Fruit fly (Drosophila melanogaster) whole organism, embryonic: ENCODE data around the gene CG11980.

Experiments
- Adf1 ChIP-seq: fragments of 200-800 bp; sonication (Bioruptor generic); IDR thresholded peaks from 2 replicates; pipeline ENCODE4 v1.3.6; 2022; ENCODE audit warnings: missing biosample characterization, missing genetic modification characterization
- Awh ChIP-seq: fragments of 200-800 bp; sonication (Bioruptor generic); IDR thresholded peaks from 2 replicates; pipeline ENCODE4, ENCODE4 v1.3.6; 2022; ENCODE audit warnings: missing biosample characterization, missing genetic modification characterization
- B-H2 ChIP-seq: fragments of 200-800 bp; sonication (Bioruptor generic); optimal IDR thresholded peaks from 2 replicates; lab custom pipeline; 2018; ENCODE audit warnings: missing biosample characterization, mild to moderate bottlenecking, missing genetic modification characterization
- CG10209 ChIP-seq: fragments of 200-800 bp; sonication (Bioruptor generic); optimal IDR thresholded peaks from 3 replicates; lab custom pipeline; 2017; ENCODE audit warnings: missing biosample characterization, mild to moderate bottlenecking, missing genetic modification characterization, missing genetic modification reagents
- CG1024 ChIP-seq: fragments of 200-800 bp; sonication (Bioruptor generic); IDR thresholded peaks from 2 replicates; pipeline ENCODE4 v1.3.6; 2022; ENCODE audit warnings: missing biosample characterization, missing genetic modification characterization
- CG10366 ChIP-seq: fragments of 200-800 bp; sonication (Bioruptor generic); IDR thresholded peaks from 2 replicates; pipeline ENCODE4 v1.3.6; 2022; ENCODE audit warnings: missing biosample characterization, missing genetic modification characterization
- CG12219 ChIP-seq: fragments of 200-800 bp; sonication (Bioruptor generic); optimal IDR thresholded peaks from 3 replicates; lab custom pipeline; 2018; ENCODE audit warnings: missing biosample characterization, mild to moderate bottlenecking, missing genetic modification characterization
- CG15479 ChIP-seq: fragments of 200-800 bp; sonication (Bioruptor generic); optimal IDR thresholded peaks from 3 replicates; lab custom pipeline; 2019; ENCODE audit warnings: missing biosample characterization, mild to moderate bottlenecking, missing genetic modification characterization, moderate library complexity
- CG16779 ChIP-seq: fragments of 200-800 bp; sonication (Bioruptor generic); IDR thresholded peaks from 2 replicates; pipeline ENCODE4 v1.3.6; 2022; ENCODE audit warnings: missing biosample characterization, missing genetic modification characterization
- CG17328 ChIP-seq: fragments of 200-800 bp; sonication (Bioruptor generic); IDR thresholded peaks from 2 replicates; pipeline ENCODE4 v1.3.6; 2022; ENCODE audit warnings: missing biosample characterization, missing genetic modification characterization
- CG2712 ChIP-seq: fragments of 200-800 bp; optimal IDR thresholded peaks from 3 replicates; lab custom pipeline; 2019; ENCODE audit warnings: missing biosample characterization, mild to moderate bottlenecking, missing genetic modification characterization, moderate library complexity
- CG30431 ChIP-seq: fragments of 200-800 bp; sonication (Bioruptor generic); optimal IDR thresholded peaks from 2 replicates; lab custom pipeline; 2017; ENCODE audit warnings: missing biosample characterization, missing genetic modification characterization
- CG31441 ChIP-seq: fragments of 200-800 bp; sonication (Bioruptor generic); IDR thresholded peaks from 2 replicates; pipeline ENCODE4 v1.3.6; 2022; ENCODE audit warnings: missing biosample characterization, missing genetic modification characterization
- CG32532 ChIP-seq: fragments of 200-800 bp; sonication (Bioruptor generic); IDR thresholded peaks from 2 replicates; pipeline ENCODE4 v1.3.6; 2022; ENCODE audit warnings: missing biosample characterization, missing genetic modification characterization
- CG3407 ChIP-seq: fragments of 200-800 bp; sonication (Bioruptor generic); optimal IDR thresholded peaks from 2 replicates; lab custom pipeline; 2018; ENCODE audit warnings: missing biosample characterization, mild to moderate bottlenecking, missing genetic modification characterization
- CG42726 ChIP-seq: fragments of 200-800 bp; sonication (Bioruptor generic); IDR thresholded peaks from 2 replicates; pipeline ENCODE4 v1.3.6; 2022; ENCODE audit warnings: missing biosample characterization, missing genetic modification characterization; ENCODE audit not compliant: partially characterized antibody
- CG8281 ChIP-seq: fragments of 200-800 bp; sonication (Bioruptor generic); optimal IDR thresholded peaks from 2 replicates; lab custom pipeline; 2018; ENCODE audit warnings: missing biosample characterization, mild to moderate bottlenecking, missing genetic modification characterization, moderate library complexity
- CG8924 ChIP-seq: fragments of 200-800 bp; optimal IDR thresholded peaks from 3 replicates; lab custom pipeline; 2019; ENCODE audit warnings: missing biosample characterization, mild to moderate bottlenecking, missing genetic modification characterization, moderate library complexity
- CTCF ChIP-seq: fragments of 200-800 bp; sonication (Bioruptor generic); optimal IDR thresholded peaks from 2 replicates; lab custom pipeline; 2017; ENCODE audit warnings: missing biosample characterization, mild to moderate bottlenecking, missing genetic modification characterization, moderate library complexity
- CoRest ChIP-seq: fragments of 200-800 bp; sonication (Bioruptor generic); optimal IDR thresholded peaks from 3 replicates; lab custom pipeline; 2018; ENCODE audit warnings: missing biosample characterization, mild to moderate bottlenecking, missing genetic modification characterization, moderate library complexity
- Elba2 ChIP-seq: fragments of 200-800 bp; sonication (Bioruptor generic); optimal IDR thresholded peaks from 3 replicates; lab custom pipeline; 2016; ENCODE audit warnings: missing biosample characterization, missing genetic modification characterization
- Hr3 ChIP-seq: fragments of 200-800 bp; sonication (Bioruptor generic); optimal IDR thresholded peaks from 3 replicates; lab custom pipeline; 2016; ENCODE audit warnings: missing biosample characterization, missing genetic modification characterization
- Hsf ChIP-seq: fragments of 200-800 bp; sonication (Bioruptor generic); optimal IDR thresholded peaks from 3 replicates; lab custom pipeline; 2016; ENCODE audit warnings: missing biosample characterization, missing genetic modification characterization
- MTF-1 ChIP-seq: fragments of 200-800 bp; sonication (Bioruptor generic); optimal IDR thresholded peaks from 2 replicates; lab custom pipeline; 2018; ENCODE audit warnings: missing biosample characterization, mild to moderate bottlenecking, missing genetic modification characterization, borderline replicate concordance
- Nf-YB ChIP-seq: fragments of 200-800 bp; sonication (Bioruptor generic); optimal IDR thresholded peaks from 3 replicates; lab custom pipeline; 2019; ENCODE audit warnings: missing biosample characterization, mild to moderate bottlenecking, missing genetic modification characterization, moderate library complexity
- Nf-YC ChIP-seq: fragments of 200-800 bp; optimal IDR thresholded peaks from 3 replicates; lab custom pipeline; 2019; ENCODE audit warnings: missing biosample characterization, mild to moderate bottlenecking, missing genetic modification characterization, moderate library complexity
- Poxn ChIP-seq: fragments of 200-800 bp; sonication (Bioruptor generic); IDR thresholded peaks from 2 replicates; pipeline ENCODE4 v1.3.6; 2022; ENCODE audit warnings: missing biosample characterization, missing genetic modification characterization
- Scr ChIP-seq: fragments of 200-800 bp; sonication (Bioruptor generic); IDR thresholded peaks from 2 replicates; pipeline ENCODE4 v1.3.6; 2022; ENCODE audit warnings: missing biosample characterization, missing genetic modification characterization; ENCODE audit not compliant: partially characterized antibody
- Sin3A ChIP-seq: fragments of >200 bp; optimal IDR thresholded peaks from 2 replicates; lab custom pipeline; 2018
- Sry-δ ChIP-seq: fragments of 200-800 bp; sonication (Bioruptor generic); optimal IDR thresholded peaks from 2 replicates; lab custom pipeline; 2016; ENCODE audit warnings: missing biosample characterization, missing genetic modification characterization
- Trl ChIP-seq, 3 experiments: fragments of >200 bp in 2 of 3; fragments of 200-800 bp in 1 of 3; sonication (Bioruptor generic) in 1 of 3; optimal IDR thresholded peaks; 2 replicates in 1 of 3; 3 replicates in 2 of 3; lab custom pipeline; 2016 to 2017; ENCODE audit warnings: missing biosample characterization in 1 of 3, missing genetic modification characterization in 1 of 3
- aop ChIP-seq: fragments of 200-800 bp; sonication (Bioruptor generic); IDR thresholded peaks from 2 replicates; pipeline ENCODE4 v1.3.6; 2022; ENCODE audit warnings: missing biosample characterization, missing genetic modification characterization
- ase ChIP-seq: fragments of 200-800 bp; sonication (Bioruptor generic); IDR thresholded peaks from 3 replicates; pipeline ENCODE4 v1.3.6; 2022; ENCODE audit warnings: missing biosample characterization, missing genetic modification characterization
- bab2 ChIP-seq: fragments of 200-800 bp; sonication (Bioruptor generic); optimal IDR thresholded peaks from 2 replicates; lab custom pipeline; 2016; ENCODE audit warnings: missing biosample characterization, missing genetic modification characterization
- cg ChIP-seq: fragments of 200-800 bp; sonication (Bioruptor generic); optimal IDR thresholded peaks from 3 replicates; lab custom pipeline; 2019; ENCODE audit warnings: missing biosample characterization, mild to moderate bottlenecking, missing genetic modification characterization, moderate library complexity
- chinmo ChIP-seq: fragments of 200-800 bp; sonication (Bioruptor generic); IDR thresholded peaks from 4 replicates; pipeline ENCODE4 v1.3.6; 2022; ENCODE audit warnings: missing biosample characterization, missing genetic modification characterization; ENCODE audit not compliant: partially characterized antibody
- crol ChIP-seq: fragments of 200-800 bp; sonication (Bioruptor generic); IDR thresholded peaks from 2 replicates; pipeline ENCODE4 v1.3.6; 2022; ENCODE audit warnings: missing biosample characterization, missing genetic modification characterization
- crp ChIP-seq, 2 experiments: fragments of 200-800 bp; sonication (Bioruptor generic); optimal IDR thresholded peaks; 2 replicates in 1 of 2; 3 replicates in 1 of 2; lab custom pipeline; 2017; ENCODE audit warnings: missing biosample characterization in 2 of 2, missing genetic modification characterization in 2 of 2, mild to moderate bottlenecking in 1 of 2, moderate library complexity in 1 of 2
- da ChIP-seq: fragments of 200-800 bp; sonication (Bioruptor generic); optimal IDR thresholded peaks from 2 replicates; lab custom pipeline; 2016; ENCODE audit warnings: missing biosample characterization, missing genetic modification characterization
- lola ChIP-seq, 3 experiments: fragments of >200 bp in 2 of 3; fragments of 200-800 bp in 1 of 3; sonication (Bioruptor generic) in 1 of 3; optimal IDR thresholded peaks; 2 replicates each; lab custom pipeline; 2017 to 2019; ENCODE audit warnings: missing biosample characterization in 3 of 3, missing genetic modification characterization in 3 of 3, mild to moderate bottlenecking in 1 of 3, moderate library complexity in 1 of 3
- otp ChIP-seq: fragments of 200-800 bp; sonication (Bioruptor generic); IDR thresholded peaks from 3 replicates; pipeline ENCODE4, ENCODE4 v1.3.6; 2022; ENCODE audit warnings: missing biosample characterization, missing genetic modification characterization
- pb ChIP-seq: fragments of 200-800 bp; sonication (Bioruptor generic); optimal IDR thresholded peaks from 3 replicates; lab custom pipeline; 2016; ENCODE audit warnings: missing biosample characterization, missing genetic modification characterization
- ranshi ChIP-seq: fragments of 200-800 bp; sonication (Bioruptor generic); IDR thresholded peaks from 2 replicates; pipeline ENCODE4 v1.3.6; 2022; ENCODE audit warnings: missing biosample characterization, missing genetic modification characterization
- salm ChIP-seq: fragments of 200-800 bp; sonication (Bioruptor generic); optimal IDR thresholded peaks from 2 replicates; lab custom pipeline; 2018; ENCODE audit warnings: missing biosample characterization, mild to moderate bottlenecking, missing genetic modification characterization
- slbo ChIP-seq: fragments of 200-800 bp; sonication (Bioruptor generic); IDR thresholded peaks from 2 replicates; pipeline ENCODE4 v1.3.6; 2022; ENCODE audit warnings: missing biosample characterization, missing genetic modification characterization
- stwl ChIP-seq: fragments of 200-800 bp; sonication (Bioruptor generic); optimal IDR thresholded peaks from 3 replicates; lab custom pipeline; 2018; ENCODE audit warnings: missing biosample characterization, mild to moderate bottlenecking, missing genetic modification characterization, moderate library complexity
- tll ChIP-seq, 2 experiments: fragments of 200-800 bp in 1 of 2; fragments of >200 bp in 1 of 2; sonication (Bioruptor generic) in 1 of 2; optimal IDR thresholded peaks; 2 replicates each; lab custom pipeline; 2017 to 2019; ENCODE audit warnings: missing biosample characterization in 2 of 2, missing genetic modification characterization in 2 of 2, mild to moderate bottlenecking in 1 of 2, moderate library complexity in 1 of 2
- wek ChIP-seq: fragments of 200-800 bp; sonication (Bioruptor generic); optimal IDR thresholded peaks from 3 replicates; lab custom pipeline; 2018; ENCODE audit warnings: missing biosample characterization, mild to moderate bottlenecking, missing genetic modification characterization, moderate library complexity
- zfh1 ChIP-seq: fragments of 200-800 bp; sonication (Bioruptor generic); IDR thresholded peaks from 3 replicates; pipeline ENCODE4 v1.3.6; 2022; ENCODE audit warnings: missing biosample characterization, missing genetic modification characterization

CG11980 gene

dm6 chr3R:8962860-8963755 is 40.7 kb upstream of the CG11980 start, which contains the start of gene ich (continued):
- TF ChIP-seq salm (no peak), CG17328 (no peak), pb (GFP tag; lab: Kevin White, UChicago) (no peak), Nf-YB (GFP tag; lab: Kevin White, UChicago) (no peak), CG32532 (GFP tag; lab: Robert Waterston, UW) (no peak), CG30431 (GFP tag; lab: Kevin White, UChicago) (no peak), Elba2 (GFP tag; lab: Kevin White, UChicago) (no peak), CG16779 (no peak), wek (GFP tag; lab: Kevin White, UChicago) (no peak), CG3407 (no peak), CG10366 (no peak), crp (GFP tag; optimal IDR thresholded peaks at IDR 0.05; lab: Kevin White, UChicago) (no peak), Sry-δ (no peak), CG42726 (GFP tag; lab: Robert Waterston, UW) (no peak), Awh (GFP tag; lab: Robert Waterston, UW) (no peak), chinmo (GFP tag; lab: Robert Waterston, UW) (0 out of 4 replicates have a peak, but pooled peaks have one; percentile 40), Hr3 (GFP tag; lab: Kevin White, UChicago) (no peak), CTCF (GFP tag; lab: Kevin White, UChicago) (no peak), CoRest (no peak), CG8924 (peak; percentile 22), CG15479 (peak; percentile 77), CG12219 (GFP tag; lab: Kevin White, UChicago) (no peak), Poxn (GFP tag; lab: Robert Waterston, UW) (no peak), Scr (GFP tag; lab: Robert Waterston, UW) (no peak), tll (GFP tag; optimal IDR thresholded peaks at IDR 0.05; lab: Kevin White, UChicago) (peak in 1 of 2 experiments; percentile 48), B-H2 (GFP tag; lab: Kevin White, UChicago) (no peak), CG1024 (GFP tag; lab: Robert Waterston, UW) (no peak), Sin3A (lab: Kevin White, UChicago) (no peak), zfh1 (GFP tag; lab: Robert Waterston, UW) (0 out of 3 replicates have a peak, but pooled peaks have one; percentile 5), cg (GFP tag; lab: Kevin White, UChicago) (peak; percentile 57), Adf1 (peak; percentile 85), ase (GFP tag; lab: Robert Waterston, UW) (no peak), CG2712 (tag; lab: Kevin White, UChicago) (no peak), aop (GFP tag; lab: Robert Waterston, UW) (no peak), CG10209 (GFP tag; lab: Kevin White, UChicago) (no peak), bab2 (no peak), Hsf (no peak), CG8281 (tag; lab: Kevin White, UChicago) (no peak), ranshi (GFP tag; lab: Robert Waterston, UW) (no peak), lola (GFP tag; optimal IDR thresholded peaks at IDR 0.05; lab: Kevin White, UChicago) (no peak), slbo (GFP tag; lab: Robert Waterston, UW) (no peak), MTF-1 (GFP tag; lab: Kevin White, UChicago) (no peak), Trl (optimal IDR thresholded peaks at IDR 0.05; lab: Kevin White, UChicago) (peak in 1 of 2 experiments; percentile 8), Trl (GFP tag; optimal IDR thresholded peaks at IDR 0.05; lab: Kevin White, UChicago) (no peak), otp (GFP tag; lab: Robert Waterston, UW) (peak; percentile 33; the same call in 1 of the 3 replicates), stwl (tag; lab: Kevin White, UChicago) (peak; percentile 6), crol (no peak), da (GFP tag; lab: Kevin White, UChicago) (no peak), CG31441 (GFP tag; lab: Robert Waterston, UW) (no peak), Nf-YC (no peak)
